Worm (Caenorhabditis elegans): Measurements from ENCODE around the gene egas-1.

egas-1 gene

ce11 chrV:18639601-18640354 is at the start of gene egas-1:
Gene egas-1 (plus strand): TSS chrV:18640304.
- TF ChIP-seq lim-6 (tag; optimal IDR thresholded peaks at IDR 0.05) (no peak), npax-4 (tag; optimal IDR thresholded peaks at IDR 0.05) (no peak), ceh-18 (tag; optimal IDR thresholded peaks at IDR 0.05) (no peak), dve-1 (tag; optimal IDR thresholded peaks at IDR 0.05) (peak; percentile 84), eyg-1 (tag; optimal IDR thresholded peaks at IDR 0.05) (no peak)

- no peak for TF ChIP-seq sox-2 (GFP tag; IDR thresholded peaks at IDR 0.05)
- no peak for TF ChIP-seq K09A11.1 (tag; optimal IDR thresholded peaks at IDR 0.05; ENCODE audit: insufficient read depth)
- no peak for TF ChIP-seq K02D7.2 (tag; optimal IDR thresholded peaks at IDR 0.05)
- TF ChIP-seq C38D4.7 (GFP tag; optimal IDR thresholded peaks at IDR 0.05) = no peak
- no peak for TF ChIP-seq unc-86 (tag; optimal IDR thresholded peaks at IDR 0.05)
- TF ChIP-seq nhr-232 (tag; optimal IDR thresholded peaks at IDR 0.05) = no peak
- TF ChIP-seq hlh-15 (tag; optimal IDR thresholded peaks at IDR 0.05) = no peak
- no peak for TF ChIP-seq ceh-6 (GFP tag; optimal IDR thresholded peaks at IDR 0.05)
- no peak for TF ChIP-seq ztf-16 (tag; optimal IDR thresholded peaks at IDR 0.05)
- TF ChIP-seq hlh-6 (tag; optimal IDR thresholded peaks at IDR 0.05) = no peak
- TF ChIP-seq sox-4 (tag; optimal IDR thresholded peaks at IDR 0.05) = no peak
Measured at ce11 chrV:18592448-18592847, 47.7 kb upstream of the egas-1 start, which contains the start of gene grdn-1. Gene grdn-1 (plus strand): TSS chrV:18592748.

- TF ChIP-seq pha-2 (tag; optimal IDR thresholded peaks at IDR 0.05) = peak; percentile 79
- no peak for TF ChIP-seq pat-9 (tag; optimal IDR thresholded peaks at IDR 0.05)
- no peak for TF ChIP-seq unc-86 (tag; optimal IDR thresholded peaks at IDR 0.05)
- no peak for TF ChIP-seq hlh-13 (GFP tag; optimal IDR thresholded peaks at IDR 0.05)
- TF ChIP-seq madf-2 (tag; optimal IDR thresholded peaks at IDR 0.05) = no peak
Measured at ce11 chrV:18596240-18596639, 43.9 kb upstream of the egas-1 start.

- TF ChIP-seq dve-1 (tag; optimal IDR thresholded peaks at IDR 0.05) (peak; percentile 16), npax-4 (tag; optimal IDR thresholded peaks at IDR 0.05) (no peak)
Measured at ce11 chrV:18597779-18598178, 42.3 kb upstream of the egas-1 start.

ce11 chrV:18605510-18605909 is 34.6 kb upstream of the egas-1 start:
- TF ChIP-seq ceh-14 (tag; optimal IDR thresholded peaks at IDR 0.05) (no peak), dve-1 (tag; optimal IDR thresholded peaks at IDR 0.05) (no peak), sox-4 (tag; optimal IDR thresholded peaks at IDR 0.05) (no peak), fkh-10 (GFP tag; optimal IDR thresholded peaks at IDR 0.05) (no peak), ztf-16 (tag; optimal IDR thresholded peaks at IDR 0.05) (no peak), hlh-30 (tag; optimal IDR thresholded peaks at IDR 0.05; ENCODE audit: insufficient read depth) (no peak), ref-2 (tag; optimal IDR thresholded peaks at IDR 0.05) (no peak)

ce11 chrV:18613164-18613563 is 26.9 kb upstream of the egas-1 start:
- TF ChIP-seq odd-2 (tag; optimal IDR thresholded peaks at IDR 0.05) = no peak
- TF ChIP-seq nhr-232 (tag; optimal IDR thresholded peaks at IDR 0.05) = no peak
- TF ChIP-seq lim-6 (tag; optimal IDR thresholded peaks at IDR 0.05) = no peak
- peak; percentile 98 for TF ChIP-seq dve-1 (tag; optimal IDR thresholded peaks at IDR 0.05)
- TF ChIP-seq mec-3 (tag; optimal IDR thresholded peaks at IDR 0.05; ENCODE audit: borderline replicate concordance) = no peak
- TF ChIP-seq ceh-34 (tag; optimal IDR thresholded peaks at IDR 0.05) = no peak
- no peak for TF ChIP-seq ets-4 (tag; optimal IDR thresholded peaks at IDR 0.05)

- TF ChIP-seq fkh-10 (GFP tag; optimal IDR thresholded peaks at IDR 0.05) (no peak), hlh-6 (tag; optimal IDR thresholded peaks at IDR 0.05) (no peak), ets-4 (tag; optimal IDR thresholded peaks at IDR 0.05) (no peak), pat-9 (tag; optimal IDR thresholded peaks at IDR 0.05) (no peak), T23F11.4 (GFP tag; optimal IDR thresholded peaks at IDR 0.05) (no peak), lin-11 (tag; optimal IDR thresholded peaks at IDR 0.05) (no peak), ceh-48 (tag; optimal IDR thresholded peaks at IDR 0.05) (peak; percentile 20), elt-2 (tag; optimal IDR thresholded peaks at IDR 0.05) (no peak), nfya-1 (tag; optimal IDR thresholded peaks at IDR 0.05) (peak; percentile 35), hlh-15 (tag; optimal IDR thresholded peaks at IDR 0.05) (no peak), lim-6 (tag; optimal IDR thresholded peaks at IDR 0.05) (no peak), F13H6.1 (tag; optimal IDR thresholded peaks at IDR 0.05) (no peak), K09A11.1 (tag; optimal IDR thresholded peaks at IDR 0.05; ENCODE audit: insufficient read depth) (no peak), syd-9 (tag; optimal IDR thresholded peaks at IDR 0.05) (no peak), ceh-24 (tag; optimal IDR thresholded peaks at IDR 0.05) (no peak), ahr-1 (tag; optimal IDR thresholded peaks at IDR 0.05) (no peak), ceh-31 (tag; optimal IDR thresholded peaks at IDR 0.05) (peak; percentile 15), odd-2 (tag; optimal IDR thresholded peaks at IDR 0.05) (no peak)
Measured at ce11 chrV:18614498-18614897, 25.6 kb upstream of the egas-1 start.
